Fruit fly (Drosophila melanogaster) whole organism, embryonic: Measurements from ENCODE around the gene Plc21C.

ENCODE experiments used
- Abd-B ChIP-seq: fragments of 200-800 bp; sonication (Bioruptor generic); optimal IDR thresholded peaks from 2 replicates; lab custom pipeline; 2018; ENCODE audit warnings: missing biosample characterization, mild to moderate bottlenecking, missing genetic modification characterization, moderate library complexity
- Atf6 ChIP-seq: fragments of 200-800 bp; sonication (Bioruptor generic); IDR thresholded peaks from 2 replicates; pipeline ENCODE4 v1.3.6; 2022; ENCODE audit warnings: missing biosample characterization, missing genetic modification characterization
- CG10462 ChIP-seq: fragments of 200-800 bp; sonication (Bioruptor generic); optimal IDR thresholded peaks from 2 replicates; lab custom pipeline; 2016; ENCODE audit warnings: missing biosample characterization, missing genetic modification characterization
- CG10959 ChIP-seq: fragments of 200-800 bp; sonication (Bioruptor generic); IDR thresholded peaks from 2 replicates; pipeline ENCODE4 v1.3.6; 2022; ENCODE audit warnings: missing biosample characterization, missing genetic modification characterization
- CG13123 ChIP-seq: fragments of 200-800 bp; sonication (Bioruptor generic); optimal IDR thresholded peaks from 2 replicates; lab custom pipeline; 2016; ENCODE audit warnings: missing biosample characterization, missing genetic modification characterization
- CG16813 ChIP-seq: fragments of 200-800 bp; sonication (Bioruptor generic); IDR thresholded peaks from 3 replicates; pipeline ENCODE4 v1.3.6; 2022; ENCODE audit warnings: missing biosample characterization, missing genetic modification characterization; ENCODE audit not compliant: partially characterized antibody
- CG1792 ChIP-seq: fragments of 200-800 bp; sonication (Bioruptor generic); optimal IDR thresholded peaks from 2 replicates; lab custom pipeline; 2016; ENCODE audit warnings: missing biosample characterization, missing genetic modification characterization
- CG2120 ChIP-seq: fragments of 200-800 bp; sonication (Bioruptor generic); optimal IDR thresholded peaks from 3 replicates; lab custom pipeline; 2016; ENCODE audit warnings: missing biosample characterization, missing genetic modification characterization
- CG2202 ChIP-seq: fragments of 200-800 bp; sonication (Bioruptor generic); optimal IDR thresholded peaks from 2 replicates; lab custom pipeline; 2018; ENCODE audit warnings: missing biosample characterization, mild to moderate bottlenecking, missing genetic modification characterization
- CG3995 ChIP-seq: fragments of 200-800 bp; sonication (Bioruptor generic); optimal IDR thresholded peaks from 3 replicates; lab custom pipeline; 2016; ENCODE audit warnings: missing biosample characterization, missing genetic modification characterization
- CG4424 ChIP-seq: fragments of 200-800 bp; sonication (Bioruptor generic); optimal IDR thresholded peaks from 3 replicates; lab custom pipeline; 2016; ENCODE audit warnings: missing biosample characterization, missing genetic modification characterization
- CG4707 ChIP-seq: fragments of 200-800 bp; sonication (Bioruptor generic); optimal IDR thresholded peaks from 2 replicates; lab custom pipeline; 2018; ENCODE audit warnings: missing biosample characterization, mild to moderate bottlenecking, missing genetic modification characterization, moderate library complexity
- CG7556 ChIP-seq: fragments of 200-800 bp; sonication (Bioruptor generic); optimal IDR thresholded peaks from 2 replicates; lab custom pipeline; 2017; ENCODE audit warnings: missing biosample characterization, mild to moderate bottlenecking, missing genetic modification characterization
- CG8478 ChIP-seq: fragments of >200 bp; optimal IDR thresholded peaks from 2 replicates; lab custom pipeline; 2018
- CG9817 ChIP-seq: fragments of 200-800 bp; sonication (Bioruptor generic); optimal IDR thresholded peaks from 2 replicates; lab custom pipeline; 2018; ENCODE audit warnings: missing biosample characterization, mild to moderate bottlenecking, missing genetic modification characterization, moderate library complexity
- CG9932 ChIP-seq: fragments of 200-800 bp; sonication (Bioruptor generic); IDR thresholded peaks from 2 replicates; pipeline ENCODE4 v1.3.6; 2022; ENCODE audit warnings: missing biosample characterization, missing genetic modification characterization
- Dbx ChIP-seq: fragments of 200-800 bp; sonication (Bioruptor generic); IDR thresholded peaks from 3 replicates; pipeline ENCODE4 v1.3.6; 2022; ENCODE audit warnings: missing biosample characterization, missing genetic modification characterization
- Deaf1 ChIP-seq: fragments of 200-800 bp; optimal IDR thresholded peaks from 3 replicates; lab custom pipeline; 2019; ENCODE audit warnings: missing biosample characterization, mild to moderate bottlenecking, missing genetic modification characterization, moderate library complexity
- Hey ChIP-seq: fragments of 200-800 bp; sonication (Bioruptor generic); optimal IDR thresholded peaks from 3 replicates; lab custom pipeline; 2018; ENCODE audit warnings: missing biosample characterization, mild to moderate bottlenecking, missing genetic modification characterization
- Jarid2 ChIP-seq: fragments of 200-800 bp; sonication (Bioruptor generic); optimal IDR thresholded peaks from 3 replicates; lab custom pipeline; 2017; ENCODE audit warnings: mild to moderate bottlenecking, missing biosample characterization, missing genetic modification reagents, missing genetic modification characterization
- Nf-YB ChIP-seq: fragments of 200-800 bp; sonication (Bioruptor generic); optimal IDR thresholded peaks from 3 replicates; lab custom pipeline; 2019; ENCODE audit warnings: missing biosample characterization, mild to moderate bottlenecking, missing genetic modification characterization, moderate library complexity
- Opbp ChIP-seq: fragments of 200-800 bp; sonication (Bioruptor generic); IDR thresholded peaks from 3 replicates; pipeline ENCODE4 v1.3.6; 2022; ENCODE audit warnings: missing biosample characterization, missing genetic modification characterization; ENCODE audit not compliant: partially characterized antibody
- Scr ChIP-seq: fragments of 200-800 bp; sonication (Bioruptor generic); IDR thresholded peaks from 2 replicates; pipeline ENCODE4 v1.3.6; 2022; ENCODE audit warnings: missing biosample characterization, missing genetic modification characterization; ENCODE audit not compliant: partially characterized antibody
- Sry-β ChIP-seq: fragments of 200-800 bp; sonication (Bioruptor generic); optimal IDR thresholded peaks from 2 replicates; lab custom pipeline; 2018; ENCODE audit warnings: missing biosample characterization, mild to moderate bottlenecking, missing genetic modification characterization, moderate library complexity
- TFAM ChIP-seq: fragments of 200-800 bp; sonication (Bioruptor generic); optimal IDR thresholded peaks from 2 replicates; lab custom pipeline; 2017; ENCODE audit warnings: missing biosample characterization, missing genetic modification characterization, inconsistent platforms
- ap ChIP-seq: fragments of 200-800 bp; sonication (Bioruptor generic); IDR thresholded peaks from 2 replicates; pipeline ENCODE4 v1.3.6; 2022; ENCODE audit warnings: missing biosample characterization, missing genetic modification characterization
- az2 ChIP-seq: fragments of 200-800 bp; sonication (Bioruptor generic); optimal IDR thresholded peaks from 3 replicates; lab custom pipeline; 2016; ENCODE audit warnings: missing biosample characterization, missing genetic modification characterization
- bigmax ChIP-seq: fragments of 200-800 bp; sonication (Bioruptor generic); optimal IDR thresholded peaks from 2 replicates; lab custom pipeline; 2018; ENCODE audit warnings: missing biosample characterization, mild to moderate bottlenecking, missing genetic modification characterization
- cato ChIP-seq: fragments of 200-800 bp; sonication (Bioruptor generic); optimal IDR thresholded peaks from 2 replicates; lab custom pipeline; 2016; ENCODE audit warnings: missing biosample characterization, missing genetic modification characterization, borderline replicate concordance
- crp ChIP-seq, 2 experiments: fragments of 200-800 bp; sonication (Bioruptor generic); optimal IDR thresholded peaks; 2 replicates in 1 of 2; 3 replicates in 1 of 2; lab custom pipeline; 2017; ENCODE audit warnings: missing biosample characterization in 2 of 2, missing genetic modification characterization in 2 of 2, mild to moderate bottlenecking in 1 of 2, moderate library complexity in 1 of 2
- exex ChIP-seq: fragments of 200-800 bp; sonication (Bioruptor generic); optimal IDR thresholded peaks from 4 replicates; lab custom pipeline; 2018; ENCODE audit warnings: missing biosample characterization, mild to moderate bottlenecking, missing genetic modification characterization, moderate library complexity
- ftz-f1 ChIP-seq: fragments of 200-800 bp; sonication (Bioruptor generic); optimal IDR thresholded peaks from 2 replicates; lab custom pipeline; 2016; ENCODE audit warnings: missing biosample characterization, missing genetic modification characterization
- gce ChIP-seq: fragments of 200-800 bp; sonication (Bioruptor generic); IDR thresholded peaks from 3 replicates; pipeline ENCODE4 v1.3.6; 2022; ENCODE audit warnings: missing biosample characterization, missing genetic modification characterization
- hb ChIP-seq: fragments of 200-800 bp; sonication (Bioruptor generic); IDR thresholded peaks from 3 replicates; pipeline ENCODE4 v1.3.6; 2022; ENCODE audit warnings: missing biosample characterization, missing genetic modification characterization; ENCODE audit not compliant: partially characterized antibody
- her ChIP-seq: fragments of 200-800 bp; sonication (Bioruptor generic); optimal IDR thresholded peaks from 2 replicates; lab custom pipeline; 2016; ENCODE audit warnings: missing biosample characterization, missing genetic modification characterization
- hkb ChIP-seq, 2 experiments: fragments of 200-800 bp in 1 of 2; fragments of >200 bp in 1 of 2; sonication (Bioruptor generic) in 1 of 2; IDR thresholded peaks in 1 of 2; optimal IDR thresholded peaks in 1 of 2; 2 replicates each; pipeline versions ENCODE4 v1.3.6 to Lab custom; 2017 to 2022; ENCODE audit warnings: missing biosample characterization in 1 of 2, missing genetic modification characterization in 1 of 2
- kni ChIP-seq: fragments of 200-800 bp; sonication (Bioruptor generic); optimal IDR thresholded peaks from 3 replicates; lab custom pipeline; 2017; ENCODE audit warnings: mild to moderate bottlenecking, missing biosample characterization, missing genetic modification reagents, missing genetic modification characterization
- mirr ChIP-seq: fragments of 200-800 bp; sonication (Bioruptor generic); optimal IDR thresholded peaks from 3 replicates; lab custom pipeline; 2018; ENCODE audit warnings: missing biosample characterization, mild to moderate bottlenecking, missing genetic modification characterization
- nerfin-1 ChIP-seq: fragments of 200-800 bp; sonication (Bioruptor generic); optimal IDR thresholded peaks from 3 replicates; lab custom pipeline; 2019; ENCODE audit warnings: missing biosample characterization, mild to moderate bottlenecking, missing genetic modification characterization, moderate library complexity
- odd ChIP-seq: fragments of 200-800 bp; sonication (Bioruptor generic); optimal IDR thresholded peaks from 2 replicates; lab custom pipeline; 2017; ENCODE audit warnings: missing biosample characterization, mild to moderate bottlenecking, missing genetic modification characterization
- pb ChIP-seq: fragments of 200-800 bp; sonication (Bioruptor generic); optimal IDR thresholded peaks from 3 replicates; lab custom pipeline; 2016; ENCODE audit warnings: missing biosample characterization, missing genetic modification characterization
- pfk ChIP-seq: fragments of 200-800 bp; sonication (Bioruptor generic); optimal IDR thresholded peaks from 2 replicates; lab custom pipeline; 2018; ENCODE audit warnings: missing biosample characterization, mild to moderate bottlenecking, missing genetic modification characterization, moderate library complexity
- pzg ChIP-seq: fragments of 200-800 bp; sonication (Bioruptor generic); optimal IDR thresholded peaks from 3 replicates; lab custom pipeline; 2018; ENCODE audit warnings: missing biosample characterization, mild to moderate bottlenecking, missing genetic modification characterization, moderate library complexity
- run ChIP-seq: fragments of 200-800 bp; sonication (Bioruptor generic); optimal IDR thresholded peaks from 3 replicates; lab custom pipeline; 2018; ENCODE audit warnings: missing biosample characterization, mild to moderate bottlenecking, missing genetic modification characterization
- sc ChIP-seq, 3 experiments: fragments of >200 bp in 2 of 3; fragments of 200-800 bp in 1 of 3; sonication (Bioruptor generic) in 1 of 3; optimal IDR thresholded peaks; 2 replicates in 2 of 3; 3 replicates in 1 of 3; lab custom pipeline; 2017; ENCODE audit warnings: mild to moderate bottlenecking in 1 of 3, missing biosample characterization in 1 of 3, missing genetic modification characterization in 1 of 3, missing genetic modification reagents in 1 of 3
- sd ChIP-seq: fragments of 200-800 bp; sonication (Bioruptor generic); optimal IDR thresholded peaks from 3 replicates; lab custom pipeline; 2018; ENCODE audit warnings: missing biosample characterization, mild to moderate bottlenecking, missing genetic modification characterization, moderate library complexity
- shn ChIP-seq: fragments of 200-800 bp; sonication (Bioruptor generic); optimal IDR thresholded peaks from 3 replicates; lab custom pipeline; 2016; ENCODE audit warnings: missing biosample characterization, missing genetic modification characterization
- so ChIP-seq: fragments of 200-800 bp; sonication (Bioruptor generic); IDR thresholded peaks from 3 replicates; pipeline ENCODE4 v1.3.6; 2022; ENCODE audit warnings: missing biosample characterization, missing genetic modification characterization
- sob ChIP-seq: fragments of 200-800 bp; sonication (Bioruptor generic); IDR thresholded peaks from 2 replicates; pipeline ENCODE4 v1.3.6; 2022; ENCODE audit warnings: missing biosample characterization, missing genetic modification characterization
- yki ChIP-seq: fragments of >200 bp; optimal IDR thresholded peaks from 3 replicates; lab custom pipeline; 2018

The Plc21C gene

dm6 chr2L:307129-307528, 1.4 kb downstream of the Plc21C start (continued):
- TF ChIP-seq Hey (peak; percentile 49), Jarid2 (GFP tag; lab: Kevin White, UChicago) (peak; percentile 0), run (tag; lab: Kevin White, UChicago) (peak; percentile 39), CG13123 (GFP tag; lab: Kevin White, UChicago) (no peak), her (GFP tag; lab: Kevin White, UChicago) (no peak), shn (GFP tag; lab: Kevin White, UChicago) (no peak), CG4424 (GFP tag; lab: Kevin White, UChicago) (no peak), CG10959 (no peak), CG2120 (GFP tag; lab: Kevin White, UChicago) (no peak), so (no peak), kni (peak; percentile 62), pb (no peak), nerfin-1 (no peak), hb (GFP tag; lab: Robert Waterston, UW) (0 out of 3 replicates have a peak, but pooled peaks have one; percentile 42), mirr (GFP tag; lab: Kevin White, UChicago) (peak; percentile 68), odd (GFP tag; lab: Kevin White, UChicago) (no peak), CG1792 (GFP tag; lab: Kevin White, UChicago) (no peak), yki (no peak), CG2202 (no peak), TFAM (no peak), CG7556 (no peak), CG10462 (GFP tag; lab: Kevin White, UChicago) (no peak), CG3995 (GFP tag; lab: Kevin White, UChicago) (no peak), CG8478 (lab: Kevin White, UChicago) (no peak), cato (no peak), Scr (no peak), Nf-YB (no peak), az2 (no peak), Deaf1 (no peak), Dbx (GFP tag; lab: Robert Waterston, UW) (no peak), Sry-β (GFP tag; lab: Kevin White, UChicago) (no peak), CG4707 (GFP tag; lab: Kevin White, UChicago) (no peak), ftz-f1 (GFP tag; lab: Kevin White, UChicago) (no peak), Opbp (GFP tag; lab: Robert Waterston, UW) (no peak), CG16813 (0 out of 3 replicates have a peak, but pooled peaks have one; percentile 12), CG9932 (GFP tag; lab: Robert Waterston, UW) (0 out of 2 replicates have a peak, but pooled peaks have one; percentile 19), hkb (optimal IDR thresholded peaks at IDR 0.05; lab: Kevin White, UChicago) (no peak), hkb (GFP tag; IDR thresholded peaks at IDR 0.05; lab: Robert Waterston, UW) (no peak), ap (GFP tag; lab: Robert Waterston, UW) (no peak), sob (0 out of 2 replicates have a peak, but pooled peaks have one; percentile 18), sc (optimal IDR thresholded peaks at IDR 0.05; lab: Kevin White, UChicago) (no peak), sc (GFP tag; optimal IDR thresholded peaks at IDR 0.05; lab: Kevin White, UChicago) (no peak), gce (GFP tag; lab: Robert Waterston, UW) (no peak), sd (peak; percentile 54), pfk (GFP tag; lab: Kevin White, UChicago) (no peak), bigmax (no peak), crp (GFP tag; optimal IDR thresholded peaks at IDR 0.05; lab: Kevin White, UChicago) (no peak), Atf6 (GFP tag; lab: Robert Waterston, UW) (0 out of 2 replicates have a peak, but pooled peaks have one; percentile 13), Abd-B (GFP tag; lab: Kevin White, UChicago) (peak; percentile 11), CG9817 (tag; lab: Kevin White, UChicago) (no peak), exex (peak; percentile 1), pzg (GFP tag; lab: Kevin White, UChicago) (no peak)
